Worm (Caenorhabditis elegans): ENCODE results near the gene C54D10.5.

DNA sequence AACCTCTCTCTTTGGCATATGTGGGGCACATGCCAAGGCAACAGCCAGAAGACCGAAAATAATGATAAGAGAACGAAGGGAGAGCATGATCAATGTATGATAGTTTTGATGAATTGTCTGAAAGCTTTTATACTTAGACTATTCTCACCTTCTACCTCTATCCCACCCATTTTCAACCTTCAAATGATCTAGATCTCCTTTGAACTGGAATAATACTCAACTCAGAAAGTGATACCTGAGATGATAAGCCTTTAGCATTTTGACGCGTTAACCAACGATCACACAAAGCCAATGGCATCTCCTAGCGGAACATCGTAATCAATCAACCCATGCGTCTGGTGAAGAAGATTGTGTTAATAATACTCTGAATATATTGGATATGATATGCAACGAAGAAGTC is 24.6 kb upstream of the C54D10.5 start, which contains the start of gene K01D12.9:
- TF ChIP-seq lin-35 (GFP tag; optimal IDR thresholded peaks at IDR 0.05) (no peak), ceh-58 (GFP tag; IDR thresholded peaks at IDR 0.05) (no peak), snpc-4 (GFP tag; optimal IDR thresholded peaks at IDR 0.05) (no peak), snpc-4 (tag; optimal IDR thresholded peaks at IDR 0.05) (no peak), lin-26 (GFP tag; IDR thresholded peaks at IDR 0.05) (no peak), lir-1 (GFP tag; conservative IDR thresholded peaks at IDR 0.05) (no peak), dox-1 (GFP tag; IDR thresholded peaks at IDR 0.05) (no peak), efl-1 (GFP tag; optimal IDR thresholded peaks at IDR 0.05) (no peak), somi-1 (GFP tag; optimal IDR thresholded peaks at IDR 0.05) (no peak), D2030.7 (GFP tag; IDR thresholded peaks at IDR 0.05) (no peak), nfyb-1 (GFP tag; IDR thresholded peaks at IDR 0.05) (no peak), lin-54 (GFP tag; optimal IDR thresholded peaks at IDR 0.05) (no peak)
